Worm (Caenorhabditis elegans) whole organism, late embryonic: ENCODE results near the gene K06A4.7.
A peak's percentile ranks its signal among the peaks of the same experiment; 100 is the strongest.

Experiments
- C38D4.7 ChIP-seq: fragments of 200-800 bp; sonication (Bioruptor generic); optimal IDR thresholded peaks from 2 replicates; lab custom pipeline; 2018; ENCODE audit warnings: mild to moderate bottlenecking, missing genetic modification characterization, moderate library complexity, missing compliant biosample characterization
- K02D7.2 ChIP-seq: sonication (generic microtip); optimal IDR thresholded peaks from 2 replicates; lab custom pipeline; 2017; ENCODE audit warnings: mild to moderate bottlenecking, missing genetic modification characterization, missing compliant biosample characterization
- K09A11.1 ChIP-seq: sonication (generic microtip); optimal IDR thresholded peaks from 2 replicates; lab custom pipeline; 2017; ENCODE audit warnings: antibody characterized with exemption, mild to moderate bottlenecking, missing genetic modification characterization, missing compliant biosample characterization; ENCODE audit not compliant: insufficient read depth
- T23F11.4 ChIP-seq: fragments of 200-800 bp; sonication (Bioruptor generic); optimal IDR thresholded peaks from 2 replicates; lab custom pipeline; 2018; ENCODE audit warnings: mild to moderate bottlenecking, missing genetic modification characterization, missing compliant biosample characterization
- ahr-1 ChIP-seq: sonication (generic microtip); optimal IDR thresholded peaks from 2 replicates; lab custom pipeline; 2016; ENCODE audit warnings: missing genetic modification characterization, missing compliant biosample characterization
- ceh-18 ChIP-seq: sonication (generic microtip); optimal IDR thresholded peaks from 2 replicates; lab custom pipeline; 2016; ENCODE audit warnings: missing genetic modification characterization, missing compliant biosample characterization
- ceh-22 ChIP-seq: sonication (generic microtip); optimal IDR thresholded peaks from 2 replicates; lab custom pipeline; 2017; ENCODE audit warnings: missing biosample characterization, missing genetic modification characterization
- ceh-24 ChIP-seq: sonication (generic microtip); optimal IDR thresholded peaks from 2 replicates; lab custom pipeline; 2016; ENCODE audit warnings: mild to moderate bottlenecking, missing genetic modification characterization, missing compliant biosample characterization
- ceh-30 ChIP-seq: fragments of 150-350 bp; optimal IDR thresholded peaks from 2 replicates; lab custom pipeline; 2014; ENCODE audit warnings: missing biosample characterization, missing genetic modification characterization
- ceh-31 ChIP-seq: sonication (generic microtip); optimal IDR thresholded peaks from 2 replicates; lab custom pipeline; 2016; ENCODE audit warnings: missing genetic modification characterization, missing compliant biosample characterization
- ceh-34 ChIP-seq: sonication (generic microtip); optimal IDR thresholded peaks from 2 replicates; lab custom pipeline; 2016; ENCODE audit warnings: mild to moderate bottlenecking, missing genetic modification characterization, missing compliant biosample characterization
- ceh-48 ChIP-seq: sonication (generic microtip); optimal IDR thresholded peaks from 2 replicates; lab custom pipeline; 2016; ENCODE audit warnings: missing genetic modification characterization, inconsistent platforms, missing compliant biosample characterization
- ceh-9 ChIP-seq: sonication (generic microtip); optimal IDR thresholded peaks from 2 replicates; lab custom pipeline; 2016; ENCODE audit warnings: mild to moderate bottlenecking, missing genetic modification characterization, inconsistent platforms, missing compliant biosample characterization
- che-1 ChIP-seq: sonication (generic microtip); optimal IDR thresholded peaks from 2 replicates; lab custom pipeline; 2016; ENCODE audit warnings: mild to moderate bottlenecking, missing genetic modification characterization, missing compliant biosample characterization
- dmd-4 ChIP-seq: sonication (generic microtip); optimal IDR thresholded peaks from 2 replicates; lab custom pipeline; 2016; ENCODE audit warnings: borderline replicate concordance, missing genetic modification characterization, missing compliant biosample characterization
- dve-1 ChIP-seq: sonication (generic microtip); optimal IDR thresholded peaks from 2 replicates; lab custom pipeline; 2017; ENCODE audit warnings: antibody characterized with exemption, mild to moderate bottlenecking, missing genetic modification characterization, missing compliant biosample characterization
- elt-2 ChIP-seq: sonication (generic microtip); optimal IDR thresholded peaks from 2 replicates; lab custom pipeline; 2016; ENCODE audit warnings: missing genetic modification reagents, missing genetic modification characterization, missing compliant biosample characterization
- elt-4 ChIP-seq: sonication (generic microtip); optimal IDR thresholded peaks from 2 replicates; lab custom pipeline; 2016; ENCODE audit warnings: missing genetic modification characterization, missing compliant biosample characterization
- gmeb-2 ChIP-seq: sonication (generic microtip); optimal IDR thresholded peaks from 2 replicates; lab custom pipeline; 2016; ENCODE audit warnings: missing genetic modification characterization, inconsistent platforms, missing compliant biosample characterization
- lin-11 ChIP-seq: fragments of 200-800 bp; sonication (Bioruptor generic); optimal IDR thresholded peaks from 2 replicates; lab custom pipeline; 2018; ENCODE audit warnings: mild to moderate bottlenecking, missing genetic modification characterization, missing compliant biosample characterization
- mec-3 ChIP-seq: sonication (generic microtip); optimal IDR thresholded peaks from 2 replicates; lab custom pipeline; 2016; ENCODE audit warnings: borderline replicate concordance, missing genetic modification characterization, missing compliant biosample characterization
- nfya-1 ChIP-seq: sonication (generic microtip); optimal IDR thresholded peaks from 2 replicates; lab custom pipeline; 2017; ENCODE audit warnings: missing genetic modification characterization, mild to moderate bottlenecking, missing compliant biosample characterization, antibody characterized with exemption, moderate library complexity
- nhr-11 ChIP-seq: fragments of 150-350 bp; optimal IDR thresholded peaks from 2 replicates; lab custom pipeline; 2014; ENCODE audit warnings: missing biosample characterization, missing genetic modification characterization
- nhr-232 ChIP-seq: sonication (generic microtip); optimal IDR thresholded peaks from 2 replicates; lab custom pipeline; 2016; ENCODE audit warnings: missing genetic modification characterization, missing compliant biosample characterization
- npax-4 ChIP-seq: sonication (generic microtip); optimal IDR thresholded peaks from 2 replicates; lab custom pipeline; 2016; ENCODE audit warnings: missing genetic modification characterization, missing compliant biosample characterization
- odd-2 ChIP-seq: sonication (generic microtip); optimal IDR thresholded peaks from 2 replicates; lab custom pipeline; 2017; ENCODE audit warnings: antibody characterized with exemption, mild to moderate bottlenecking, missing genetic modification characterization, missing compliant biosample characterization
- pag-3 ChIP-seq: sonication (generic microtip); optimal IDR thresholded peaks from 2 replicates; lab custom pipeline; 2016; ENCODE audit warnings: missing compliant biosample characterization, missing genetic modification characterization, borderline replicate concordance
- pat-9 ChIP-seq: fragments of 200-800 bp; sonication (Bioruptor generic); optimal IDR thresholded peaks from 2 replicates; lab custom pipeline; 2018; ENCODE audit warnings: mild to moderate bottlenecking, missing genetic modification characterization, moderate library complexity, missing compliant biosample characterization
- pax-1 ChIP-seq: fragments of 150-350 bp; optimal IDR thresholded peaks from 2 replicates; lab custom pipeline; 2014; ENCODE audit warnings: missing biosample characterization, missing genetic modification characterization
- pha-2 ChIP-seq: sonication (generic microtip); optimal IDR thresholded peaks from 2 replicates; lab custom pipeline; 2017; ENCODE audit warnings: mild to moderate bottlenecking, missing genetic modification characterization, missing compliant biosample characterization
- pqm-1 ChIP-seq: sonication (generic microtip); optimal IDR thresholded peaks from 2 replicates; lab custom pipeline; 2016; ENCODE audit warnings: missing genetic modification characterization, missing compliant biosample characterization
- pros-1 ChIP-seq: fragments of 150-350 bp; optimal IDR thresholded peaks from 2 replicates; lab custom pipeline; 2014; ENCODE audit warnings: missing biosample characterization, missing genetic modification reagents, missing genetic modification characterization
- sox-2 ChIP-seq: fragments of 200-800 bp; sonication (Bioruptor generic); IDR thresholded peaks from 2 replicates; pipeline ENCODE4 v1.3.6; 2022; ENCODE audit warnings: missing genetic modification reagents, missing genetic modification characterization, missing compliant biosample characterization
- sox-4 ChIP-seq: sonication (generic microtip); optimal IDR thresholded peaks from 2 replicates; lab custom pipeline; 2017; ENCODE audit warnings: mild to moderate bottlenecking, missing genetic modification characterization, inconsistent platforms, missing compliant biosample characterization
- syd-9 ChIP-seq: sonication (generic microtip); optimal IDR thresholded peaks from 2 replicates; lab custom pipeline; 2016; ENCODE audit warnings: mild to moderate bottlenecking, missing genetic modification characterization, moderate library complexity, missing compliant biosample characterization
- tbx-2 ChIP-seq: sonication (generic microtip); optimal IDR thresholded peaks from 2 replicates; lab custom pipeline; 2016; ENCODE audit warnings: missing genetic modification characterization, missing compliant biosample characterization
- ttx-3 ChIP-seq: sonication (generic microtip); optimal IDR thresholded peaks from 2 replicates; lab custom pipeline; 2016; ENCODE audit warnings: missing genetic modification reagents, missing genetic modification characterization, missing compliant biosample characterization
- unc-3 ChIP-seq, 2 experiments: fragments of 200-800 bp in 1 of 2; sonication (Bioruptor generic) in 1 of 2; sonication (generic microtip) in 1 of 2; conservative IDR thresholded peaks in 1 of 2; optimal IDR thresholded peaks in 1 of 2; 2 replicates each; pipeline versions ENCODE4 v1.3.6 to Lab custom; 2016 to 2022; ENCODE audit warnings: missing compliant biosample characterization in 2 of 2, missing genetic modification characterization in 2 of 2, missing genetic modification reagents in 1 of 2
- unc-86 ChIP-seq: sonication (generic microtip); optimal IDR thresholded peaks from 2 replicates; lab custom pipeline; 2016; ENCODE audit warnings: missing genetic modification characterization, missing compliant biosample characterization

The K06A4.7 gene

ce11 chrV:9509597-9509996 lies 18.3 kb upstream of the K06A4.7 start:
- no peak for TF ChIP-seq ceh-22 (tag; lab: Kevin White, UChicago)
- TF ChIP-seq elt-4 = no peak
- no peak for TF ChIP-seq che-1 (tag; lab: Kevin White, UChicago)
- no peak for TF ChIP-seq nhr-11 (tag; lab: Kevin White, UChicago)
- no peak for TF ChIP-seq pros-1 (tag; lab: Kevin White, UChicago)
- TF ChIP-seq sox-2 (GFP tag; lab: Robert Waterston, UW) = no peak
- no peak for TF ChIP-seq T23F11.4 (GFP tag; lab: Kevin White, UChicago)
- no peak for TF ChIP-seq ceh-34 (tag; lab: Kevin White, UChicago)
- TF ChIP-seq pax-1 (tag; lab: Kevin White, UChicago) = no peak
- no peak for TF ChIP-seq dve-1 (tag; lab: Kevin White, UChicago)
- no peak for TF ChIP-seq ceh-18 (tag; lab: Kevin White, UChicago)
- TF ChIP-seq ceh-30 (tag; lab: Kevin White, UChicago) = no peak
- TF ChIP-seq ceh-31 = no peak
- no peak for TF ChIP-seq syd-9 (tag; lab: Kevin White, UChicago)

- TF ChIP-seq elt-2 (tag; lab: Kevin White, UChicago) = peak; percentile 40
- no peak for TF ChIP-seq odd-2 (tag; lab: Kevin White, UChicago)
Observed at ce11 chrV:9507742-9508141, 16.5 kb upstream of the K06A4.7 start, which contains the start of gene acs-14. Gene acs-14, plus strand, starts transcription at chrV:9508132.

ce11 chrV:9506931-9507330 lies 15.6 kb upstream of the K06A4.7 start:
- no peak for TF ChIP-seq pqm-1 (tag; lab: Kevin White, UChicago)
- TF ChIP-seq ceh-48 (tag; lab: Kevin White, UChicago) = no peak
- peak; percentile 1 for TF ChIP-seq elt-2 (tag; lab: Kevin White, UChicago)
- TF ChIP-seq gmeb-2 = no peak
- no peak for TF ChIP-seq K02D7.2

ce11 chrV:9504474-9504960 lies 13.2 kb upstream of the K06A4.7 start, which contains the start of gene haao-1:
Gene haao-1, plus strand, starts transcription at chrV:9504910.
- no peak for TF ChIP-seq nfya-1
- TF ChIP-seq ttx-3 = no peak
- TF ChIP-seq npax-4 (tag; lab: Kevin White, UChicago) = no peak
- TF ChIP-seq pat-9 (tag; lab: Kevin White, UChicago) = no peak
- TF ChIP-seq sox-4 = no peak
- no peak for TF ChIP-seq K09A11.1 (tag; lab: Kevin White, UChicago)
- no peak for TF ChIP-seq ceh-22 (tag; lab: Kevin White, UChicago)
- no peak for TF ChIP-seq odd-2 (tag; lab: Kevin White, UChicago)
- TF ChIP-seq pros-1 (tag; lab: Kevin White, UChicago) = no peak
- TF ChIP-seq unc-86 (tag; lab: Kevin White, UChicago) = no peak
- no peak for TF ChIP-seq che-1 (tag; lab: Kevin White, UChicago)
- no peak for TF ChIP-seq mec-3
- no peak for TF ChIP-seq ahr-1 (tag; lab: Kevin White, UChicago)
- TF ChIP-seq ceh-24 (tag; lab: Kevin White, UChicago) = no peak
- TF ChIP-seq sox-2 (GFP tag; lab: Robert Waterston, UW) = no peak

ce11 chrV:9503152-9503817 lies 12.0 kb upstream of the K06A4.7 start:
- TF ChIP-seq C38D4.7 (GFP tag; lab: Kevin White, UChicago) = peak; percentile 83
- peak; percentile 92 for TF ChIP-seq gmeb-2
- TF ChIP-seq npax-4 (tag; lab: Kevin White, UChicago) = peak; percentile 76
- peak; percentile 82 for TF ChIP-seq nhr-232 (tag; lab: Kevin White, UChicago)
- TF ChIP-seq ahr-1 (tag; lab: Kevin White, UChicago) = peak; percentile 49
- peak; percentile 57 for TF ChIP-seq mec-3
- peak; percentile 87 for TF ChIP-seq unc-3 (GFP tag; conservative IDR thresholded peaks at IDR 0.05; lab: Robert Waterston, UW)
- peak; percentile 86 for TF ChIP-seq unc-3 (tag; optimal IDR thresholded peaks at IDR 0.05; lab: Kevin White, UChicago)
- peak; percentile 59 for TF ChIP-seq nfya-1
- peak; percentile 90 for TF ChIP-seq T23F11.4 (GFP tag; lab: Kevin White, UChicago)
- peak; percentile 46 for TF ChIP-seq ceh-9 (tag; lab: Kevin White, UChicago)
- no peak for TF ChIP-seq ceh-30 (tag; lab: Kevin White, UChicago)
- peak; percentile 59 for TF ChIP-seq dmd-4 (tag; lab: Kevin White, UChicago)
- TF ChIP-seq pros-1 (tag; lab: Kevin White, UChicago) = peak; percentile 15
- TF ChIP-seq lin-11 (tag; lab: Kevin White, UChicago) = peak; percentile 81
- TF ChIP-seq tbx-2 (tag; lab: Kevin White, UChicago) = peak; percentile 80
- TF ChIP-seq pat-9 (tag; lab: Kevin White, UChicago) = peak; percentile 90
- peak; percentile 11 for TF ChIP-seq pag-3 (tag; lab: Kevin White, UChicago)
- TF ChIP-seq odd-2 (tag; lab: Kevin White, UChicago) = peak; percentile 39
- TF ChIP-seq dve-1 (tag; lab: Kevin White, UChicago) = peak; percentile 56
- TF ChIP-seq nhr-11 (tag; lab: Kevin White, UChicago) = no peak
- TF ChIP-seq unc-86 (tag; lab: Kevin White, UChicago) = peak; percentile 88
- TF ChIP-seq ceh-48 (tag; lab: Kevin White, UChicago) = peak; percentile 78
- peak; percentile 92 for TF ChIP-seq pha-2
